Fruit fly (Drosophila melanogaster): ENCODE data around the gene Nmnat.

Gene Nmnat

DNA sequence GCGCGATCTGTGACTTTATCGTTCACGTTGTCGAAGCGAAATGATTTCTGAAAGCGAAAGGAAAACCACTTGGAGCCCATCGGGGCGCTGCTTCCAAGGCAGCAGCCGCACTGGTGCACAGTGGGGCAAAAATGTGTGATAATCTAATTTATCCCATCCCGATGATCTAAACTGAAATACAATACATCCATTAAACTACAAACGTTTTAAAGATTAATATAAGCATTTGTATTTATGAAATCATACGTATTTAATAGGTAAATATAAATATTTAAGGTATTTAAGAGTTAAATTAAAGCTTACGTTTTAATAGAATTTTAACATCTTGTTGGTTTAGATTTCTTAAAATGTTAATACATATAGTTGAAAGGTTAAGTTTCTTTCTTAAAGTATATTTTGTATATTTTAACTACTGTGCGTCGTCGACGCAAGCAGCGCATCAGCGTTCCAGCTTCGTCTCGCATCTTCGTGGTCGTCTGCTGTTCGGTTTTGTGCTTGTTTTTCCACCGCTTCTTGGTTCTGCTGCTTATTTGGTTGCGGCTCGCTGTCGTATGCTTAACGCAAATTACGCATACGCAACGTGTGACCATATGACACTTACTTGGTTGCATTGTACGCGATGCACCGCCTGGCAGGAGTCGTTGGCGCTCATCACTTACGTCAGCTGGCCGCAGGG, 38.9 kb upstream of the Nmnat start, which contains the start of gene CG13643 (continued):
- TF ChIP-seq Hey (tag; optimal IDR thresholded peaks at IDR 0.05) (no peak), Sox100B (GFP tag; optimal IDR thresholded peaks at IDR 0.05) (peak; percentile 68), Dbx (GFP tag; IDR thresholded peaks at IDR 0.05) (no peak), CG10565 (GFP tag; optimal IDR thresholded peaks at IDR 0.05) (no peak), cad (GFP tag; optimal IDR thresholded peaks at IDR 0.05) (no peak), CG6175 (GFP tag; IDR thresholded peaks at IDR 0.05) (no peak), toy (GFP tag; IDR thresholded peaks at IDR 0.05) (no peak), E2f1 (GFP tag; IDR thresholded peaks at IDR 0.05) (no peak), repo (GFP tag; optimal IDR thresholded peaks at IDR 0.05) (no peak), cg (GFP tag; optimal IDR thresholded peaks at IDR 0.05) (no peak), pum (GFP tag; optimal IDR thresholded peaks at IDR 0.05) (no peak), CG11695 (GFP tag; IDR thresholded peaks at IDR 0.05) (peak; percentile 42; the same call in 1 of the 3 replicates), CG2712 (tag; optimal IDR thresholded peaks at IDR 0.05) (no peak), CG11247 (GFP tag; IDR thresholded peaks at IDR 0.05) (no peak), tx (GFP tag; optimal IDR thresholded peaks at IDR 0.05) (no peak), CG14014 (GFP tag; IDR thresholded peaks at IDR 0.05) (0 out of 2 replicates have a peak, but pooled peaks have one; percentile 35), Mad (GFP tag; optimal IDR thresholded peaks at IDR 0.05) (no peak), CG17568 (GFP tag; optimal IDR thresholded peaks at IDR 0.05) (no peak), HmgZ (tag; optimal IDR thresholded peaks at IDR 0.05) (no peak), Hr3 (GFP tag; optimal IDR thresholded peaks at IDR 0.05) (no peak), row (GFP tag; IDR thresholded peaks at IDR 0.05) (no peak), sima (GFP tag; optimal IDR thresholded peaks at IDR 0.05) (no peak), HLHmδ (GFP tag; optimal IDR thresholded peaks at IDR 0.05) (no peak), BtbVII (GFP tag; optimal IDR thresholded peaks at IDR 0.05) (no peak), ro (GFP tag; IDR thresholded peaks at IDR 0.05) (no peak), B-H1 (GFP tag; IDR thresholded peaks at IDR 0.05) (no peak), insv (GFP tag; optimal IDR thresholded peaks at IDR 0.05) (no peak), Meics (GFP tag; optimal IDR thresholded peaks at IDR 0.05) (peak; percentile 53), CG13287 (GFP tag; IDR thresholded peaks at IDR 0.05; ENCODE audit: partially characterized antibody) (no peak), CG17802 (tag; optimal IDR thresholded peaks at IDR 0.05) (no peak), HLH3B (GFP tag; IDR thresholded peaks at IDR 0.05) (no peak), NK7.1 (GFP tag; optimal IDR thresholded peaks at IDR 0.05) (no peak), NfI (GFP tag; optimal IDR thresholded peaks at IDR 0.05) (peak; percentile 5), CG12104 (GFP tag; optimal IDR thresholded peaks at IDR 0.05) (no peak), Dfd (GFP tag; optimal IDR thresholded peaks at IDR 0.05) (no peak), CG3995 (GFP tag; optimal IDR thresholded peaks at IDR 0.05) (no peak), YL-1 (GFP tag; optimal IDR thresholded peaks at IDR 0.05) (no peak), esg (GFP tag; conservative IDR thresholded peaks at IDR 0.05) (no peak), HLH54F (GFP tag; optimal IDR thresholded peaks at IDR 0.05) (no peak), CG3163 (GFP tag; optimal IDR thresholded peaks at IDR 0.05) (no peak), Lpt (GFP tag; optimal IDR thresholded peaks at IDR 0.05) (no peak), Antp (GFP tag; optimal IDR thresholded peaks at IDR 0.05) (no peak), CG6813 (GFP tag; optimal IDR thresholded peaks at IDR 0.05) (no peak), CG10366 (GFP tag; IDR thresholded peaks at IDR 0.05) (no peak), lbe (GFP tag; optimal IDR thresholded peaks at IDR 0.05) (no peak), hkb (optimal IDR thresholded peaks at IDR 0.05) (no peak), hkb (GFP tag; IDR thresholded peaks at IDR 0.05) (0 out of 2 replicates have a peak, but pooled peaks have one; percentile 34), ttk (GFP tag; IDR thresholded peaks at IDR 0.05) (no peak), CG10209 (GFP tag; optimal IDR thresholded peaks at IDR 0.05) (peak; percentile 34), cwo (GFP tag; optimal IDR thresholded peaks at IDR 0.05) (peak; percentile 12), schlank (tag; optimal IDR thresholded peaks at IDR 0.05) (no peak), CG13424 (tag; optimal IDR thresholded peaks at IDR 0.05) (peak; percentile 64)
